Worm (Caenorhabditis elegans): ENCODE measurements around the gene srz-9.

srz-9 gene

ce11 chrIII:1216096-1216495 is 47.7 kb upstream of the srz-9 start:
- no peak for TF ChIP-seq nhr-47 (tag; optimal IDR thresholded peaks at IDR 0.05)
- TF ChIP-seq jun-1 (tag; optimal IDR thresholded peaks at IDR 0.05), result no peak
- TF ChIP-seq sox-4 (tag; optimal IDR thresholded peaks at IDR 0.05), result no peak
- TF ChIP-seq ces-1 (GFP tag; optimal IDR thresholded peaks at IDR 0.05), result no peak
- TF ChIP-seq ama-1 (optimal IDR thresholded peaks at IDR 0.05), result no peak

ce11 chrIII:1218221-1218620 is 45.6 kb upstream of the srz-9 start:
- no peak for TF ChIP-seq efl-1 (optimal IDR thresholded peaks at IDR 0.05)
- peak; percentile 12 to 59 for TF ChIP-seq efl-1 (GFP tag; optimal IDR thresholded peaks at IDR 0.05 in 1 of 2)
- no peak for TF ChIP-seq skn-1 (tag; optimal IDR thresholded peaks at IDR 0.05)
- TF ChIP-seq nhr-20 (tag; optimal IDR thresholded peaks at IDR 0.05), result peak; percentile 2
- no peak for TF ChIP-seq unc-62 (GFP tag; optimal IDR thresholded peaks at IDR 0.05)
- TF ChIP-seq tbx-2 (tag; optimal IDR thresholded peaks at IDR 0.05), result no peak
- peak; percentile 22 for TF ChIP-seq nhr-47 (tag; optimal IDR thresholded peaks at IDR 0.05)
- TF ChIP-seq snu-23 (GFP tag; optimal IDR thresholded peaks at IDR 0.05), result peak; percentile 25
- TF ChIP-seq lsy-2 (tag; optimal IDR thresholded peaks at IDR 0.05), result peak in 1 of 2 experiments; percentile 17
- TF ChIP-seq grh-1 (GFP tag; IDR thresholded peaks at IDR 0.05), result no peak
- no peak for TF ChIP-seq lin-14 (GFP tag; optimal IDR thresholded peaks at IDR 0.05)
- TF ChIP-seq mep-1 (tag; optimal IDR thresholded peaks at IDR 0.05), result peak; percentile 29
- TF ChIP-seq zag-1 (tag; optimal IDR thresholded peaks at IDR 0.05), result no peak
- TF ChIP-seq snpc-4 (tag; optimal IDR thresholded peaks at IDR 0.05), result no peak
- TF ChIP-seq lin-13 (GFP tag; optimal IDR thresholded peaks at IDR 0.05), result peak; percentile 3
- peak; percentile 24 for TF ChIP-seq nhr-90 (tag; optimal IDR thresholded peaks at IDR 0.05; ENCODE audit: poor library complexity)
- no peak for TF ChIP-seq nhr-85 (tag)
- TF ChIP-seq ceh-63 (GFP tag; optimal IDR thresholded peaks at IDR 0.05), result no peak
- peak; percentile 33 for TF ChIP-seq rnt-1 (tag; optimal IDR thresholded peaks at IDR 0.05)
- no peak for TF ChIP-seq egl-27 (tag; optimal IDR thresholded peaks at IDR 0.05)
- TF ChIP-seq nhr-71 (tag; optimal IDR thresholded peaks at IDR 0.05), result peak; percentile 36
- no peak for TF ChIP-seq tlp-1 (tag; optimal IDR thresholded peaks at IDR 0.05)
- peak; percentile 10 for TF ChIP-seq dsc-1 (tag; optimal IDR thresholded peaks at IDR 0.05)
- TF ChIP-seq dpl-1 (GFP tag; optimal IDR thresholded peaks at IDR 0.05), result no peak
- peak in 1 of 2 experiments; percentile 11 for TF ChIP-seq lin-35 (GFP tag; optimal IDR thresholded peaks at IDR 0.05)

ce11 chrIII:1218998-1219397 is 44.8 kb upstream of the srz-9 start:
- no peak for TF ChIP-seq efl-1 (optimal IDR thresholded peaks at IDR 0.05)
- peak in 1 of 2 experiments; percentile 3 for TF ChIP-seq efl-1 (GFP tag; optimal IDR thresholded peaks at IDR 0.05 in 1 of 2)
- TF ChIP-seq mep-1 (tag; optimal IDR thresholded peaks at IDR 0.05), result no peak

- TF ChIP-seq elt-2 (tag; optimal IDR thresholded peaks at IDR 0.05) (peak; percentile 61), nhr-90 (tag; optimal IDR thresholded peaks at IDR 0.05; ENCODE audit: poor library complexity) (no peak), nhr-12 (tag; optimal IDR thresholded peaks at IDR 0.05) (no peak), fos-1 (tag; optimal IDR thresholded peaks at IDR 0.05) (no peak), xbp-1 (tag; optimal IDR thresholded peaks at IDR 0.05) (no peak), unc-98 (GFP tag; IDR thresholded peaks at IDR 0.05) (no peak), efl-1 (optimal IDR thresholded peaks at IDR 0.05) (no peak), efl-1 (GFP tag; optimal IDR thresholded peaks at IDR 0.05 in 1 of 2) (peak in 1 of 2 experiments; percentile 83), snpc-4 (tag; optimal IDR thresholded peaks at IDR 0.05) (no peak), blmp-1 (tag; optimal IDR thresholded peaks at IDR 0.05) (no peak), nhr-84 (tag; optimal IDR thresholded peaks at IDR 0.05) (no peak), ztf-4 (tag; optimal IDR thresholded peaks at IDR 0.05) (no peak), ceh-90 (tag; optimal IDR thresholded peaks at IDR 0.05) (no peak), unc-30 (tag; optimal IDR thresholded peaks at IDR 0.05) (no peak), dpl-1 (GFP tag; optimal IDR thresholded peaks at IDR 0.05) (no peak), mdl-1 (tag; optimal IDR thresholded peaks at IDR 0.05) (no peak), F16B12.6 (tag; optimal IDR thresholded peaks at IDR 0.05) (no peak), lin-14 (GFP tag; optimal IDR thresholded peaks at IDR 0.05) (peak; percentile 30), lin-13 (GFP tag; optimal IDR thresholded peaks at IDR 0.05) (no peak), alr-1 (tag; optimal IDR thresholded peaks at IDR 0.05; ENCODE audit: borderline replicate concordance) (no peak)
These were observed 43.8 kb upstream of the srz-9 start for ce11 chrIII:1220012-1220411.

Data from whole organism, L1 larva.